Fruit fly (Drosophila melanogaster): Measurements from ENCODE around the gene CG32512.
A peak's percentile ranks its signal among the peaks of the same experiment; 100 is the strongest.

Gene CG32512

DNA sequence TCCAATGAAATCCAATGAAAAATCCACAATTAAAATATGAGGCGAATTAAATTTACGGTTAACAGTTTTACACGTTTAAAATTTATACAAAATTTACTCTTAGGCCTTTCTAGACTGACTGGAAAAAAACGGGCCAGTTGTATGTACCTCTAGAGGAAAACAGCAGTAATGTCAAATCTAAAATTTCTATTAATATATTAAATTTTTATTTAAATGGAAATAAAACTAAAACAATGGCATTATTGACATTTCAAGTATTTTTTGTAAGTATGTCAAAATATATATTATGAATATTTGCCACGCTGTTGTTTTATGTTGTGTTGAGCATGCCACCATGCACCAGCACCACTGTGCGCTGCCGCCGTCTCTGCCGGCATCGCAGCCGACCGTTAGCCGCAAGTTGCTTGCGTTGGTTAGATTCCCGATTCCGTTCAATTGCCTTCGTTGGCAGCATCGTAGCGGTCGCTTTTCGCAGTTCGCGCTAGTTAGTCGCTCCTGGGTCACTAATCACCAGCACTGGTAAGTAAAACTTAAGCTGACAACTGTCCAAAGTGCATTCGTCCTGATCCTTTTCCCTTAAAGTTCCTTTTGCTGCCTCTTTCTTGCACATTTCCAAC, 22.4 kb downstream of the CG32512 start, which contains the start of gene Cbs (continued):
- peak; percentile 10 for TF ChIP-seq CG12219 (GFP tag; optimal IDR thresholded peaks at IDR 0.05)
- peak; percentile 74 for TF ChIP-seq CG13775 (GFP tag; optimal IDR thresholded peaks at IDR 0.05)
- peak; percentile 79 for TF ChIP-seq Oli (tag; optimal IDR thresholded peaks at IDR 0.05)
- no peak for TF ChIP-seq CG1647 (GFP tag; optimal IDR thresholded peaks at IDR 0.05)
- TF ChIP-seq CG15011 (GFP tag; optimal IDR thresholded peaks at IDR 0.05) = no peak
- TF ChIP-seq CG2678 (tag; optimal IDR thresholded peaks at IDR 0.05) = peak; percentile 84
- peak; percentile 60 for TF ChIP-seq CG12104 (GFP tag; optimal IDR thresholded peaks at IDR 0.05)
- TF ChIP-seq Myb (GFP tag; optimal IDR thresholded peaks at IDR 0.05) = no peak
- peak; percentile 44; the same call in 1 of the 2 replicates for TF ChIP-seq gsb (GFP tag; IDR thresholded peaks at IDR 0.05)
- TF ChIP-seq ttk (GFP tag; IDR thresholded peaks at IDR 0.05) = peak; percentile 43; the same call in 1 of the 2 replicates
- TF ChIP-seq Antp (GFP tag; optimal IDR thresholded peaks at IDR 0.05) = peak; percentile 21
- 0 out of 2 replicates have a peak, but pooled peaks have one; percentile 39 for TF ChIP-seq Oaz (GFP tag; IDR thresholded peaks at IDR 0.05)
- peak; percentile 50 for TF ChIP-seq Chrac-16 (GFP tag; optimal IDR thresholded peaks at IDR 0.05)
- TF ChIP-seq CG11723 (GFP tag; optimal IDR thresholded peaks at IDR 0.05) = peak; percentile 35
- TF ChIP-seq esg (GFP tag; conservative IDR thresholded peaks at IDR 0.05) = peak; percentile 63
- no peak for TF ChIP-seq Dip2 (GFP tag; IDR thresholded peaks at IDR 0.05)
- peak; percentile 13; the same call in 1 of the 2 replicates for TF ChIP-seq CG13287 (GFP tag; IDR thresholded peaks at IDR 0.05; ENCODE audit: partially characterized antibody)
- peak; percentile 75 for TF ChIP-seq CG6689 (GFP tag; IDR thresholded peaks at IDR 0.05)
- TF ChIP-seq YL-1 (GFP tag; optimal IDR thresholded peaks at IDR 0.05) = no peak
- TF ChIP-seq CG15696 (tag; optimal IDR thresholded peaks at IDR 0.05) = peak; percentile 49
- no peak for TF ChIP-seq CG1529 (GFP tag; optimal IDR thresholded peaks at IDR 0.05)
- no peak for TF ChIP-seq vnd (GFP tag; IDR thresholded peaks at IDR 0.05; ENCODE audit: partially characterized antibody)
- TF ChIP-seq CG6765 (GFP tag; optimal IDR thresholded peaks at IDR 0.05) = peak; percentile 41
- peak; percentile 52; the same call in 1 of the 2 replicates for TF ChIP-seq dimm (GFP tag; IDR thresholded peaks at IDR 0.05)
- no peak for TF ChIP-seq Sin3A (optimal IDR thresholded peaks at IDR 0.05)
- peak; percentile 65; the same call in 2 of the 3 replicates for TF ChIP-seq Mrtf (GFP tag; IDR thresholded peaks at IDR 0.05)
- TF ChIP-seq fd3F (GFP tag; optimal IDR thresholded peaks at IDR 0.05) = peak; percentile 62
- peak; percentile 86 for TF ChIP-seq CG9932 (GFP tag; IDR thresholded peaks at IDR 0.05)
- no peak for TF ChIP-seq hkb (optimal IDR thresholded peaks at IDR 0.05)
- TF ChIP-seq hkb (GFP tag; IDR thresholded peaks at IDR 0.05) = peak; percentile 66
- peak; percentile 48; the same call in 1 of the 2 replicates for TF ChIP-seq bbx (GFP tag; IDR thresholded peaks at IDR 0.05; ENCODE audit: partially characterized antibody)
- peak; percentile 71 for TF ChIP-seq D19A (tag; optimal IDR thresholded peaks at IDR 0.05)
- peak; percentile 47; the same call in 1 of the 2 replicates for TF ChIP-seq danr (GFP tag; IDR thresholded peaks at IDR 0.05)
- no peak for TF ChIP-seq CG17802 (tag; optimal IDR thresholded peaks at IDR 0.05)
- TF ChIP-seq E2f1 (GFP tag; IDR thresholded peaks at IDR 0.05) = peak; percentile 61
- TF ChIP-seq crol (GFP tag; IDR thresholded peaks at IDR 0.05) = no peak
- TF ChIP-seq CG3995 (GFP tag; optimal IDR thresholded peaks at IDR 0.05) = no peak
- no peak for TF ChIP-seq CG4404 (GFP tag; IDR thresholded peaks at IDR 0.05)
- peak; percentile 19; the same call in 1 of the 3 replicates for TF ChIP-seq CG14860 (GFP tag; IDR thresholded peaks at IDR 0.05; ENCODE audit: partially characterized antibody)
- peak; percentile 50; the same call in 1 of the 3 replicates for TF ChIP-seq Aef1 (GFP tag; IDR thresholded peaks at IDR 0.05)
- peak; percentile 37 for TF ChIP-seq CG13296 (GFP tag; optimal IDR thresholded peaks at IDR 0.05)
- TF ChIP-seq ERR (GFP tag; optimal IDR thresholded peaks at IDR 0.05) = no peak
- no peak for TF ChIP-seq CG11398 (GFP tag; optimal IDR thresholded peaks at IDR 0.05)
- no peak for TF ChIP-seq HLHmδ (GFP tag; optimal IDR thresholded peaks at IDR 0.05)
- peak in 1 of 2 experiments; percentile 27 for TF ChIP-seq Eip74EF (GFP tag; optimal IDR thresholded peaks at IDR 0.05)

All from whole organism, embryonic.